Worm (Caenorhabditis elegans) whole organism, L4/young adult: Measurements from ENCODE around the gene C12D5.9.

ENCODE experiments used
- W03F9.2 ChIP-seq: fragments of 150-350 bp; optimal IDR thresholded peaks from 2 replicates; lab custom pipeline; 2014; ENCODE audit warnings: missing biosample characterization, missing genetic modification characterization
- dao-5 ChIP-seq: sonication (generic microtip); optimal IDR thresholded peaks from 2 replicates; lab custom pipeline; 2016; ENCODE audit warnings: missing genotype, missing genetic modification characterization, moderate library complexity, missing compliant biosample characterization
- him-1 ChIP-seq: sonication (generic microtip); optimal IDR thresholded peaks from 2 replicates; lab custom pipeline; 2016; ENCODE audit warnings: missing genotype, missing genetic modification reagents, missing genetic modification characterization, missing compliant biosample characterization

- TF ChIP-seq him-1 (tag; lab: Kevin White, UChicago), result no peak
- TF ChIP-seq W03F9.2 (tag; lab: Kevin White, UChicago), result no peak
- TF ChIP-seq dao-5 (tag; lab: Kevin White, UChicago), result no peak
Measured at ce11 chrV:7639787-7640186, 50.0 kb downstream of the C12D5.9 start, which contains the start of gene F07C4.10.
